Fruit fly (Drosophila melanogaster) whole organism, adult: Measurements from ENCODE around the gene CG16758.

Source experiments
- CG11617 ChIP-seq: fragments of 200-800 bp; sonication (Bioruptor generic); optimal IDR thresholded peaks from 2 replicates; lab custom pipeline; 2017; ENCODE audit warnings: mild to moderate bottlenecking, missing biosample characterization, missing genetic modification reagents, missing genetic modification characterization
- CG14711 ChIP-seq: fragments of 200-800 bp; sonication (Bioruptor generic); optimal IDR thresholded peaks from 2 replicates; lab custom pipeline; 2018; ENCODE audit warnings: missing biosample characterization, mild to moderate bottlenecking, missing genetic modification characterization, moderate library complexity
- Crg-1 ChIP-seq: fragments of 200-800 bp; sonication (Bioruptor generic); optimal IDR thresholded peaks from 2 replicates; lab custom pipeline; 2016; ENCODE audit warnings: missing biosample characterization, missing genetic modification characterization
- Mnt ChIP-seq: fragments of 200-800 bp; sonication (Bioruptor generic); optimal IDR thresholded peaks from 2 replicates; lab custom pipeline; 2016; ENCODE audit warnings: missing biosample characterization, mild to moderate bottlenecking, missing genetic modification characterization
- pad ChIP-seq: fragments of 200-800 bp; sonication (Bioruptor generic); optimal IDR thresholded peaks from 3 replicates; lab custom pipeline; 2017; ENCODE audit warnings: missing biosample characterization, missing genetic modification characterization, mild to moderate bottlenecking, moderate library complexity, missing genetic modification reagents
- tj ChIP-seq: fragments of 200-800 bp; sonication (Bioruptor generic); optimal IDR thresholded peaks from 3 replicates; lab custom pipeline; 2017; ENCODE audit warnings: missing biosample characterization, mild to moderate bottlenecking, missing genetic modification characterization, moderate library complexity

dm6 chr3L:2467424-2467838, 36.0 kb downstream of the CG16758 start:
- TF ChIP-seq pad (GFP tag; lab: Kevin White, UChicago) (peak; percentile 69), CG11617 (GFP tag; lab: Kevin White, UChicago) (peak; percentile 51), Crg-1 (GFP tag; lab: Kevin White, UChicago) (no peak), tj (GFP tag; lab: Kevin White, UChicago) (peak; percentile 94), CG14711 (tag; lab: Kevin White, UChicago) (peak; percentile 68), Mnt (GFP tag; lab: Kevin White, UChicago) (no peak)
